Worm (Caenorhabditis elegans): ENCODE data around the gene col-150.

Gene col-150

DNA sequence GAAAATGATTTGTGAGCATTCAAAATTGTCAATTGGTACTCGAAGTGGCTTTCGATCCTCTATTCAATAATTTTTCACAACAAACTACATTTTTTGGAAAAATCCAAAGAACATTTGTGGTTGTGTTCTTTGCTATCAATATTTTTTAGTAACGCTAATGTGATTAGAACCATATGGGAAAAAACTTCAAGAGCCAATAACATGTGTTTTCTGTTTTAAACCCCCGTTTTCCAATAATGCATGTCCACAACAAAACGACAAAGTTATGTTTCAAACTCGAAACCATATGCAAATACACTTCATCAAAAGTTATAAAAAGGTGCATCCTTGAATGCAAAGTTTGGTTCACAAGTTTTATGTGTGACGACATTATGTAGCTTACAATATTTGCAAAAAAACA is 8.6 kb downstream of the col-150 start:
- TF ChIP-seq alr-1 (tag; optimal IDR thresholded peaks at IDR 0.05; ENCODE audit: borderline replicate concordance) (no peak), ama-1 (optimal IDR thresholded peaks at IDR 0.05) (no peak), snpc-4 (tag; optimal IDR thresholded peaks at IDR 0.05) (no peak), nhr-71 (tag; optimal IDR thresholded peaks at IDR 0.05) (no peak), lin-15B (tag; optimal IDR thresholded peaks at IDR 0.05) (no peak), C04F5.9 (tag; optimal IDR thresholded peaks at IDR 0.05) (no peak), dsc-1 (tag; optimal IDR thresholded peaks at IDR 0.05) (peak; percentile 97), nhr-76 (tag; optimal IDR thresholded peaks at IDR 0.05) (no peak), jun-1 (tag; optimal IDR thresholded peaks at IDR 0.05) (no peak), fkh-10 (GFP tag; optimal IDR thresholded peaks at IDR 0.05) (no peak), ces-1 (GFP tag; optimal IDR thresholded peaks at IDR 0.05) (no peak), fkh-4 (tag; optimal IDR thresholded peaks at IDR 0.05; ENCODE audit: borderline replicate concordance) (peak; percentile 92), ztf-4 (tag; optimal IDR thresholded peaks at IDR 0.05) (no peak), unc-98 (GFP tag; IDR thresholded peaks at IDR 0.05) (no peak), ceh-88 (GFP tag; IDR thresholded peaks at IDR 0.05) (no peak), mef-2 (tag; optimal IDR thresholded peaks at IDR 0.05) (no peak), efl-1 (optimal IDR thresholded peaks at IDR 0.05) (no peak), efl-1 (GFP tag; optimal IDR thresholded peaks at IDR 0.05 in 1 of 2) (peak in 1 of 2 experiments; percentile 44), mab-9 (GFP tag; IDR thresholded peaks at IDR 0.05) (no peak), nhr-19 (GFP tag; conservative IDR thresholded peaks at IDR 0.05) (no peak), egl-27 (tag; optimal IDR thresholded peaks at IDR 0.05) (no peak), nhr-77 (tag; optimal IDR thresholded peaks at IDR 0.05) (no peak), sox-4 (tag; optimal IDR thresholded peaks at IDR 0.05) (no peak), mdl-1 (tag; optimal IDR thresholded peaks at IDR 0.05) (no peak)

DNA sequence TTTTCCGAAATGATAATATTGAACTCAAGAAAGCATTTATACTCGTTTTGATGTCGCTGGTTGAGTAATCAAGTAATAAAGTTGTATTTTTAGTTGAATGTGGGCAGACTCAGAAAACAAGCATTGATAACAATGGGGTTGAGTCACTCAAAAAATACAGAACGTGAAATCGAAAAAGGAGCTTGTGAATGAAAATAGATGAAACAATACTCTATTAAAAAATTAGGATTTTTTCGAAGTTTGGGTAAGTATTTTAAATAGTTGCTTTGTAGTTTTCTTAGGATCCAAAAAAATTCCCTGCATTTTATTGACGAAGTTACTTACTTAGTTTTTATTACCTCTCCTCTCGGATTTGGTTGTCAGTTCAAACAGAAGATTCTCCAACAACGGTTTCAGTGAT is 11.0 kb downstream of the col-150 start, which contains the start of gene lys-3:
Gene lys-3, minus strand, starts transcription at position 101 of the 400 bp plus-strand sequence.
- no peak for TF ChIP-seq alr-1 (tag; optimal IDR thresholded peaks at IDR 0.05; ENCODE audit: borderline replicate concordance)
- TF ChIP-seq aha-1 (tag; optimal IDR thresholded peaks at IDR 0.05), result no peak

DNA sequence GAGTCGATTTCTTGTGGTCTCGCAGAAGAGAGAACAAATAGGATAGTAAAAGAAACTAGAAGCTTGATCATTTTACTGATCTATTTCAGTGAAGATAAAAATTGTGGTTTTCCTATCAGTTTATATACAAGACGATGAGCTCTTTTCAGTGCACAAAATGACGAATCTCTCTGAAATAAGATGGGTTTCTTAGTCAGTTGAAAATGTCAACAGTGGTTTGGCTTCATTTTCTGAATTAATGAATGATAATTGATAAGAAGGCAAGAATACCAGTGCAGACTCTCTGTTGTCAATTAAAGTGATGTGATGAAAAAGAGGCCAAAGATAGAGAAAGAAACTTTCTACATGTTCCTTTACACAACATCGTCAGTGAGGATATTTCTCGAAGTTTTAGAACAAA is 13.1 kb downstream of the col-150 start, which contains the start of gene lys-2:
Gene lys-2, minus strand, starts transcription at position 101 of the 400 bp plus-strand sequence.
- TF ChIP-seq elt-2 (tag; optimal IDR thresholded peaks at IDR 0.05), result peak; percentile 75
- no peak for TF ChIP-seq sptf-1 (tag; optimal IDR thresholded peaks at IDR 0.05)
- peak; percentile 4 for TF ChIP-seq pax-3 (tag; optimal IDR thresholded peaks at IDR 0.05)
- TF ChIP-seq ztf-11 (tag; optimal IDR thresholded peaks at IDR 0.05), result no peak
- TF ChIP-seq efl-3 (GFP tag; optimal IDR thresholded peaks at IDR 0.05), result no peak
- peak; percentile 50 for TF ChIP-seq pqm-1 (tag; optimal IDR thresholded peaks at IDR 0.05)
- no peak for TF ChIP-seq snpc-4 (tag; optimal IDR thresholded peaks at IDR 0.05)
- TF ChIP-seq efl-1 (optimal IDR thresholded peaks at IDR 0.05), result no peak
- TF ChIP-seq efl-1 (GFP tag; optimal IDR thresholded peaks at IDR 0.05 in 1 of 2), result no peak

DNA sequence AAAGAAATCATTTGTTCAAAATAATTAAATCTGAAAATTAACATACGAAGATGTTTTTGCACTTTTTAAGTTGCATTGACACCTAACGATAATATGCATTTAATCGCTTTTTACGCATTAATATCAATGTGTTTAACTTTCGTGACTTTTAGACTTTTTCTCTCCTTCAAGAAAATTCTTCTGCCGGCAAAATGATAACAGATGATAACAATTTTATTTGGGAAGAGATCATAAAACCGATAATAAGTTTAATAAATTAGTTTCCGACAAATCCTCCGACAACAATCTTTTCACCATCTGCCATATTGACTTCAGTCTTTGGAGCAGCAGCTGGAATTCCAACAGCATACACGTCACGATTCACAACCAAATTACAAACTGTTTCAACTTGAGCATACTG is 14.3 kb downstream of the col-150 start:
- no peak for TF ChIP-seq mef-2 (tag; optimal IDR thresholded peaks at IDR 0.05)
- peak; percentile 63 for TF ChIP-seq tlp-1 (tag; optimal IDR thresholded peaks at IDR 0.05)
- TF ChIP-seq elt-2 (tag; optimal IDR thresholded peaks at IDR 0.05), result peak; percentile 86

DNA sequence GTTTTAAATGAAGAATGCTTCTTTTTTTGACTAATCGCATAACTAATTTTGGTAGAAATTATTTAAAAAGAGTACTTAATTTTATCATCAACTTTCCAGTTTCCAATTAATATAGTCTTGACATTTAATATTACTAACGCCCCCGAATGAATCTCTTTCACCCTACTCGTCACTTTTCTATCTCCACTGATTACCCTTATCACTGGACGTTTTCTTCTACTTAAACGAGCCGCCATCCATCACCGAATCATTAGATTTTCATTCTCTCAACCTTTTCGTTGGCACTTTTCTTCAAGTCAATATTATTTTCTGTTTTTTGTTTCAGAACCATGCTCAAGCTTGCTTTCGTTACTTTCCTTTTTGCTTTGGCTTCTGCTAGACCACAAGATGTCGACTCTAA is 16.9 kb downstream of the col-150 start, which contains the start of gene lys-1:
Gene lys-1, plus strand, starts transcription at position 326 of the 400 bp plus-strand sequence.
- TF ChIP-seq lin-14 (GFP tag; optimal IDR thresholded peaks at IDR 0.05) (no peak), elt-2 (tag; optimal IDR thresholded peaks at IDR 0.05) (peak; percentile 54), mab-9 (GFP tag; IDR thresholded peaks at IDR 0.05) (no peak), fkh-4 (tag; optimal IDR thresholded peaks at IDR 0.05; ENCODE audit: borderline replicate concordance) (no peak), hlh-4 (tag; optimal IDR thresholded peaks at IDR 0.05) (no peak), tlp-1 (tag; optimal IDR thresholded peaks at IDR 0.05) (peak; percentile 21), ztf-11 (tag; optimal IDR thresholded peaks at IDR 0.05) (no peak), efl-1 (optimal IDR thresholded peaks at IDR 0.05) (no peak), efl-1 (GFP tag; optimal IDR thresholded peaks at IDR 0.05 in 1 of 2) (peak in 1 of 2 experiments; percentile 22), lin-15B (tag; optimal IDR thresholded peaks at IDR 0.05) (no peak)
